Fruit fly (Drosophila melanogaster): ENCODE measurements around the gene CG6845.

Gene CG6845

DNA sequence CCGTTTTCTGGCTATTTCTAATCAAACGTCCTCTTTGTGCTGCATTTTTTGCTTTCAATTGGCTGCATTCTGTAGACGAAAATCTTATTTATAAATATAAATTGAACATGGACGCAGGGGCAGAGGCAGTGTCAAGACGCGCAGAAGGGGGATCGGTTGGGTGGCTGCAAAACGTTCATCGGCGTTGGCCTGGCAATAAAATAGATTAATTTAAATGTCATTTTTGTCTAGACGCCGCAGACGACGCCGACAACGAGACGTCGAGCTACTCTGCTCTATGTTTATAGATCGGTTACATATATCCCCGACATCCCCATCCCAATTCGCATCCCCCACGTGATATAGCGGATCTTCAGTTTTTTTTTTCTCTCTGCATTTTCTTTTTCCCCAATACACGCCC, 12.8 kb upstream of the CG6845 start:
- no peak for TF ChIP-seq CG8478 (optimal IDR thresholded peaks at IDR 0.05)
- no peak for TF ChIP-seq CTCF (optimal IDR thresholded peaks at IDR 0.05)

DNA sequence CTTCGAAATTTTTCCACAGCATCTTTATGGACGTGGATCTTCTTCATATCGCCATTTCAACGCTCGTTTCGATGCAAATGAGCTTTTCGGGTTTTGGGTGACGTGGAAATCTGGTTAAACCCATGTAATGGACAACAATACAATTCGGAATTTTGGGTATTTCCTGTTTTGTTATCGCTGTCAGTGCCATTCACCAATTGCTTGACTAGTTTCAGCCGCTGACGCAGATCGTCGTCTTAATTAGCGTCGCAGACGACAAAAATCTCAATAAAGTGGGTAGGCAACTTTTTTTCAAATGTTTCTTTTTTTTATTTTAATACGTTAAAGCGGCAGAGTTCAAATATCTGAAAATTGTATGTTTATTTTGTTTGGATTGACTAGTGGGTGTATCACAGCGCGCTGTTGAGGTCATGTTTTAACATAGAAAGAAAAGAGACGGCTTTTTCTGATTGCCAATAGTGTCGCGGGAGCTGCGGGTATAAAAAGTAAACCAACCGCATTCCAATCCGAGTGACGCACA, 12.4 kb upstream of the CG6845 start:
- TF ChIP-seq CG8478 (optimal IDR thresholded peaks at IDR 0.05) (no peak), CTCF (optimal IDR thresholded peaks at IDR 0.05) (no peak)

DNA sequence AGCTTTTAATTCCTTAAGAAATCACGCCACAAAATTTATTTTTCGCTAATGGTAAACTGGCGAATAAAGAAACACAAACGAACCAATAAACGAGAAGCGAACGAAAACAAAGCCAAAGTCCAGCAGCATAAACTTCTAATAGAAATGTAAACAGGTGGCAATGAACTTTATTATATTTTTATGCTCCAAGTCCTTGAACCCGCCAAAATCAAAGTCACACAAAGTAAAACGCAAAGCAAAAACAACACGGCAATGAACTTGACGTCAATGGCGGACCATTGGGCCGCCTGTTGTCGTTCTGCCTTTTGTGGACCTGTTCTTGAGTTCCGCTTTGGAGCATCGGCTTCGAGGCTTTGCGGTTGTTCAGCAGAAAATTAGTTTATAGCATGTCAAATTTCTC, 11.4 kb upstream of the CG6845 start:
- no peak for TF ChIP-seq CTCF (optimal IDR thresholded peaks at IDR 0.05)

DNA sequence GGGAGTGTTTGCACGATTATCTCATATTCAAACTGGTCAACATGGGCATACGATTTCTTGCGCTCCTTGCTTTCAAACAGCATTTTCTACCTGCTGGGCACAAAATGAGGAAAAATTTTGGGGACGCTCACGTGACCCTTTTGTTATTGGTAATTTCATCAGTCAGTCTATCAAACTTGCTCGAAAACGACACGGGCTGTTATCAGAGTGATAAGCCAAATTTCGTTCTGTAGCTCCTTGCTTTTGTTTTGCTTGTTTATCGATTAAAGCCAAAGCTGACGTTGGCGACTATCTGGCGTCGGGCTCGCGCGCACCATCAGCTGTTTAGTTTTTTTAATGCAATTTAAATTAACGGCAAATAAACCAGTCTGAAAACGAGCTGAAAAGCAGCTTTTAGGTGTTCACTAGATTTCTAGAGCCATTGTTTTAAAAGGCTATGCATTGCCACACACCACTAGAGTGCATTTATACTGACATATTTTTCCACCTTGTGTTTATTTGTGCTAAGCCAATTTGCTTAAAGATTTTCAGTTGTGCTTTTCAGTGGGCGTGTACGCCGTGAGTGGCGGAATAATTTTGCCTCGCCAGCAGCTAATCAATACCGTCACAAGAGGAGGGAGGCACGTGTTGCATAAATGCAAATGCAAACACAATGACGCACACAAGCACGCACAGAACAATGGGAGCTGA, 9.5 kb upstream of the CG6845 start:
- no peak for TF ChIP-seq CG8478 (optimal IDR thresholded peaks at IDR 0.05)
- TF ChIP-seq CTCF (optimal IDR thresholded peaks at IDR 0.05), result no peak

DNA sequence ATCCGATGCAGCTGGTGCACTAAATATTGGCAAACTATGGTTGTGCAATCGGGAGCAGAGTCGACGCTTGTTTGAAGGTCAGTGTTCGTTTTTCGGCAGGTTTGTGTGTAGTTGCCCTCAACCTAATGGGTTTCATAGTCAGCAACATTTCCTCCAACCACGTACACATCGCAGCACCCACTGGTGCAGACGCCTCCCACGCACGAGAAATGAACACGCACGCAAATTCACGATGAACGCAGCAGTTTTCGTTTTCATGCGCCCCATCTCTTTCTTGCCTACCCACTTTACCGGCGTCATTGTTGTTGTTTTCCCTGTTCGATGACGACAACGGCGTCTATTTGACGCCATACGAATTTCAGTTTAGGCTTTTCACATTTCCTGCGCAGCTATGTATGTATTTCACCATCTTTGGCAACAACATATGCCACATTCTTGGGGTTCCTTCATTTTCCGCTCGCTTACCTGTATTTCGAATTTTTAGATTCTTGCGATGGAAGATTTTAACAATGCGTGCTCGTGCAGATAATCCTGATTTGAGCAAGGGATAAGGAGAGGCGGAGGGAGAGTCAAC, 8.6 kb upstream of the CG6845 start:
- TF ChIP-seq CG8478 (optimal IDR thresholded peaks at IDR 0.05) (no peak), CTCF (optimal IDR thresholded peaks at IDR 0.05) (no peak)

DNA sequence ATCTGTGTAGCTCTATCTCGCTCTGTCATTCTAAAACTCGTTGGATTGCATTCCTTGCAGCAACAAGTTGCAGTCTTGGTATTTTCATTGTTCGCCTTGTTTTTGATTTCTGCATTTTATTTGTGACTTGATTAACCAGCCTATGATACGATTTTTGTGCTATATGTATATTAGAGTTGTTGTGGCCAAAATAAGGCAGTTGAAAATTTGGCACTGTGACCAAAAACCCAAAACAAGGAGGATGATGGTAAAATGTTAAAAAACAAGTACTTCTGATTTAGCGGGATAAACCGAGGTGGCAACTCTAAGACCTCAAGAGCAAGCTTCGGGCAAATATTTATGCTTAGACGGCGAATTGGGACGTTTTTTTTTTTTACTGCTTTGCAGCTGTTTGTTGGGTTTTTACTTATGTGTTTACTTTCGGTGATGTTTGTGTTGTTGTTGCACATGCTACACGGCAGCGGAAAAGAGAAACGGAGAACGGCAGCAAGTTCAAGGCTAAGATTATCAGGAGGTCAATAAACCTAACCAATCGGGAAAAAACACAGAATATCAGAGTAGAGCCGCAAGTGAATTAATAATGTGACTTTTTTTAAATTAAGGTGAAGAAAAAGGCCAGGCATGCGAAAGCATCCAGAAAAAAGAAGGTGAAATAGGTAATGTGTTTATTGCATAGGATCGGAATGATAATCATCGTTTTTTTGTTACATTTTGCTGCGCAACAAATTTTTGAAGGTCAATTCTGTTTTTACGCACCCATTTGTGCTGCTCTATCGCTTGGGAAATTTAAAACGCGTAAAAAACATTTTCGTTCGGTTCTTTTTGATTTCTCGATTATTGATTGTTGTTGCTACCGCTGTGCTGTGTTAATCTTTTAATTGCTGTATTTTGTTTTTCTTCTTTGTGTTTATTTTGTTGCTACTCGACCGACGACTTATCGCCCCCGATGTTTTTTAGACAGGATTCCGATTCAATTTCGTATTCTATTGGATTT, 6.4 kb upstream of the CG6845 start:
- TF ChIP-seq CG8478 (optimal IDR thresholded peaks at IDR 0.05) (no peak), CTCF (optimal IDR thresholded peaks at IDR 0.05) (no peak)

DNA sequence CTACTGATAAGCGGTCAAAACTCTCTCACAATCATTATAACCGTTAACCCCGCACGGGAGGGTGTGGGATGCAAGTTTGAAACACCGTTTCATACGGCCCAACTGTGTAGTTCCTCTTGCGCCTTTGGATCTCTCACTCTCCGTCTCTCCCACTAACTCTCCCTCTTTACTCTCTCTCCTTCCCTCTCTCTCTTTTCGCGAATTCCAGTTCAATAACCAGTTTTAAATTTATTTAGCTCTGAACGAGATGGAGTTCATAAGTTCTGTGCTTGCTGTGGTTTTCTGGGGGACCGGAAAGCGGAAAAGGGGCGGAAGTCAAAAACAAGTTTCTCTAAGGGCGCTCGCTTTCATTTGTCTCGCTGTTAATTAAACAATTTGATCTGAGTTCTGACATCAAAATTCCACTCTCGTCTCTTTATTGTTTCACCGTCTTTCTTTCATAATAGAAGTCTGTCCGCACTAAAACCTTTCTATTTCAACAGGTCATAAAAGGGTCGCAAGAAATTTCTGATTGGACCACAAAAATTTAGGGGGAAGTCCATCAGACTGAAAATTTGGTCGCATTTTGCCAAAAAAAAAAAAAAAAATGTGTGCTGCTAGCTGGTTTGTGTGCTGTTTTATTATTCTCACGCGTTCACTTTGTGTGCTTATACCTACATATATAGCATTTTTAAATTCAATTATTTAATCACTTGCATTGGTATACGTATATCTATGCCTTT, 5.2 kb upstream of the CG6845 start:
- TF ChIP-seq CTCF (optimal IDR thresholded peaks at IDR 0.05) (no peak), CG8478 (optimal IDR thresholded peaks at IDR 0.05) (no peak)

DNA sequence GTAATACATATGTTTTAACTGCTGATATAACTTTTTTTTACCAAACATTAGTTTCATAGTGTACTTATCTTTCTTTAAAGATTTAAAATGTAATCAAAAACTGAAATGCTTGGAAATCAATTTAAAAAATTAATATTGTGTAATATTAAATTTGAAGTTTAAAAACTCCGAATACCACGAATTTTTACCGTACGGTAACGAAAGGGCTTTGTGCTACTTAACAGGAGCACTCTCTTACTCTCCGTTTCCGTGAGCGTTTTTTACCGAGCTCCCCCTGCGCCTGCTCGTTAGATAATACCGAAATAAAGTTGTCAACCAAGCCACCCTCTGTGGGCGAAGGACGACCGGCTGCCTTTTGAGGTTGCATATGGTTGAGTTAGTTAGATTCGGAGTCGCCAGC, 6.3 kb downstream of the CG6845 start, which contains the start of the genes Dic61B and p130CAS:
TSS of gene Dic61B (minus strand) at position 101 of the 400 bp plus-strand sequence.
TSS of gene p130CAS (plus strand) at position 396 of the 400 bp plus-strand sequence.
- TF ChIP-seq CTCF (optimal IDR thresholded peaks at IDR 0.05), result no peak
- no peak for TF ChIP-seq CG8478 (optimal IDR thresholded peaks at IDR 0.05)

DNA sequence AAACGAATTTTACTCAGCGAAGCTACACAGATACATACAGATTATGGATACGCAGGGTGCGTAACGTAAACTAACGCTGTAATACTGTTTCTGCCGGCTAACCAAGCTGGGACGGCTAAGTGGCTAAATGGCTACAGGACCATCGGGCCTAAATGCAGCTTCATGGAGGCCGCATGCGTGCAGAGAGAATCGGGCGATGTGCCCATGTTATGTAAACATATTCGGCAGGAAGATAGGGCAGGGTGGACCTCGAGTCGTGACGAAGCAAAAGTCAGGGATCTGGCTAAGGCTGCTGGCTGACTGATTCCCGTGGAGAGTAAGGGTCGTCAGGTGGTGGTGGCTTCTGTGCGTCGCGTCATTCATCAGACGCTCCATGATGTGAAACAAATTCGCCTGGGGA, 7.4 kb downstream of the CG6845 start:
- TF ChIP-seq CTCF (optimal IDR thresholded peaks at IDR 0.05), result no peak
- no peak for TF ChIP-seq CG8478 (optimal IDR thresholded peaks at IDR 0.05)

DNA sequence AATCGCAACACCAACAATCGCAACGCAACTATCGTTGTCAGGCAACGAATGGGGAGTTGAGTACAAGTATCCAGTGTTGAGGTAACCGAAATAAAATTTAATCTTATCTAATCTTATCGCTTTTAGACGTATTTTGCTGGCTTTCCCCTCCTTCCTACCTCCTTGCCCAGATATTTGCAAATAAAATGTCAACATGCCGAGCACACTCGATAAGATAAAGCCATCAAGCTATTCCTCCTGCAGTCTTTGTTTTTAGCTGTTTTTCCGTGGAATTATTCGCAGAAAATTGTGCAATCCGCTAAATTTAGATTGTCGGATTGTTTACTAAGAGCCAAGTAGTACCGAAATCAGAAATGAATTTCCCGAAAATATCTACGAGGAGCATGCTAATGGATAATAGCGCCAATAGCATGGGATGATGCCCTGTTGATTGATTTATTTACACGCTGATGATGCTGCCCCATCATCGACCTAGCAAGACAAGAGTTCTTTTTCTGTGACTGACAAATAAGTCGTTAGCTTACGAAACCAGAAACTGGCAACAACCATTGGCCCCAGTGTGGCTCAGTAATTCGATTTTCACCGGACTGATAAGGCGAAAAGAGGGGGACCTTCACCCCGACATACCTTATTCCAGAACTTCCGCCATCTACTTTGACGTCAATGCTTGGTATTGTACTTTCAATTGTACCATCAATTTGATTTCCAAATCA, 10.5 kb downstream of the CG6845 start:
- TF ChIP-seq CTCF (optimal IDR thresholded peaks at IDR 0.05) (no peak), CG8478 (optimal IDR thresholded peaks at IDR 0.05) (no peak)

DNA sequence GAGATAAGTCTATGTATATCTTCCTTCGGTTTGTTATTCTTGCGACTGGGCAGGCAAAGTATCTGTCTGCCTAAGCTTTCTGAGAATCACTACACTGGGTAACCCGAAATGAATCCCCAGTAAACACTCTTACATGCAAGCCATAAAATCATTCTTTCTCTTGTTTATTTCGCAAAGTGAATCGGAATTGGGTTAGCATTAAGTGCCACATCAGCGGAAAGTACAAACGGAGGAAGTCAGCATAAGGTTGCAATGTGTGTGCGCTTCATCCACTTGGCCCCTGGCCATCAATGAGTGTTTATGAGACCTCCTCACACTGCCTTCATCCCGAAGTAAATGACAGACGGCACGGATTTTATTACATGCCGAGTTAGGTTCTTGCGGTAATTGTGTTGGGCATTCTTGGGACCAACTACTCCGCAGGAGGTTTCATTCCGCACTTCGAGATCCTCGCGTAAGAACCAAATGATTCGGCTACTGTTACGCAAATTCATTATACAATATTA, 11.5 kb downstream of the CG6845 start:
- TF ChIP-seq CTCF (optimal IDR thresholded peaks at IDR 0.05), result no peak
- no peak for TF ChIP-seq CG8478 (optimal IDR thresholded peaks at IDR 0.05)

DNA sequence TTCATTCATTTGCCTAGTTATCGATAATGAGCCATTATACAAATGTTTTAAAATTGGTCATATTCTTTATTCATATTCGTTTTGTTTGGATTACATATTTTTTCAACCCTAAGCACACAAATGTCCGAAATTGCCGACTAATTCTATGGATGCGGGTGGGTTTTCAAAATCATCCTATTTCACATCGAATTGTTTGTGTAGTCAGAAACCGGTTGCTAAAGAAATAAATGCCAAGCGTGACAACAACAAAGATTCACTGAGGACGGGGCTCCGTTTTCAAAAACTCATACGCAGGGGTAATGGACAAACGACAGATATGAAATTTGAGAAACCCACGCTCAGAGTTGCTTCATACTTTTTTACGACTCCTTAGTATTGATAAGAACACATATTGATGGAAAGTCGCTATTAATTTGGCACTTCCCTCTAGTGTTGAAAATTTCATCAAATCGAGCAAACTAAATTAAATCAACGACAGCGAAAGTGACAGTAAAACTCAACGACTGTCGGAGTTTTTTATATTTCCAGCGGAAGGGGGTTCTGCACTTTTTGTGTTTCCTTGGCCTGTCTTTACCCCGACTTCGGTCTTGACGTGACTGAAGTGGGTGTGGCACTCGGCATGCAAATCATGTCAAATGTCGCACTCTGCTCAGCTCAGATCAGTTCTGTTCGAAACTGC, 13.3 kb downstream of the CG6845 start:
- TF ChIP-seq CTCF (optimal IDR thresholded peaks at IDR 0.05) (peak in 1 of 2 experiments; percentile 12), CG8478 (optimal IDR thresholded peaks at IDR 0.05) (no peak)

DNA sequence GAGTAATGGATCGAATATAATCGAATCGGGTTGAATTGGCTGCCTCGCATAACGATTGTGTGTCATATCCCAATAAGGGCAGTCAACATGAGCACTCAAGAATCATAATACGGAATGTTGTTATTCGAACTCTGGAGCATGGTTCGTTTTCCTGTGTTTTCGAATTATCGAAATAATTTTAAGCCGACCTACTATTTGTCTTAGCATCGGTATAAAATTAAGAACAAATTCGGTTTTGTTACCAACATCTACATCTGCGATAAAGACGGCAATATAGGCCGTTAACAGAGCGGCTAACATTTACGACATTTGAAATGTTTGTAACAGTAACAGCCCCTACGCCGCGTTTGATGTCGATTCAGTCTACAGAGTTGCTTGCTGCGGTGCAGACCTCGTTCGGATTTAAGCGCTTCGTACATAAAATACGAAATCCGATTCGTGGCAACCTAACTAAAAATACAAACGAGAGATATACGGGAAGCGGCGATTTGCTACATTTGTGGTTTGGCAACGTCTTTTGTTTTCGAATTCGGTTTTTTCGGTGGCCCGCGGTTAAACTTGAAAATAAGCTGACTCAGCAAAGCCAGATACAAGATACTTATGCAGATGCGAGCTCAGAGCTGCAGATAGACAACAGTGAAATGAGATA, 14.3 kb downstream of the CG6845 start:
- TF ChIP-seq CTCF (optimal IDR thresholded peaks at IDR 0.05) (no peak), CG8478 (optimal IDR thresholded peaks at IDR 0.05) (no peak)

Measured in S2 (cell line).